Fruit fly (Drosophila melanogaster) whole organism: ENCODE results near the gene CG4306.

Source experiments
- CG8478 ChIP-seq: fragments of >200 bp; optimal IDR thresholded peaks from 2 replicates; lab custom pipeline; 2018; ENCODE audit warnings: inconsistent platforms
- usp ChIP-seq: fragments of >200 bp; optimal IDR thresholded peaks from 2 replicates; lab custom pipeline; 2017; ENCODE audit warnings: missing biosample characterization, missing genetic modification characterization, mixed read lengths

- TF ChIP-seq CG8478, result no peak
- no peak for TF ChIP-seq usp (GFP tag; lab: Kevin White, UChicago)
Observed at dm6 chr3L:18460987-18461403, 2.0 kb downstream of the CG4306 start, which contains the start of gene CG32196.
